Worm (Caenorhabditis elegans) whole organism, L1 larva: Measurements from ENCODE around the gene B0457.2.
A peak's percentile ranks its signal among the peaks of the same experiment; 100 is the strongest.

Experiments used
- C04F5.9 ChIP-seq: sonication (generic microtip); optimal IDR thresholded peaks from 2 replicates; lab custom pipeline; 2016; ENCODE audit warnings: missing genetic modification characterization, missing compliant biosample characterization
- C16A3.4 ChIP-seq: fragments of 150-350 bp; optimal IDR thresholded peaks from 2 replicates; lab custom pipeline; 2014; ENCODE audit warnings: missing biosample characterization, missing genetic modification characterization
- C34B4.2 ChIP-seq: sonication (generic microtip); optimal IDR thresholded peaks from 2 replicates; lab custom pipeline; 2017; ENCODE audit warnings: mild to moderate bottlenecking, missing genetic modification characterization, missing compliant biosample characterization
- blmp-1 ChIP-seq: fragments of 150-350 bp; optimal IDR thresholded peaks from 2 replicates; lab custom pipeline; 2014; ENCODE audit warnings: missing biosample characterization, missing genetic modification characterization
- ceh-88 ChIP-seq: fragments of 200-800 bp; sonication (Bioruptor generic); IDR thresholded peaks from 2 replicates; pipeline ENCODE4 v1.3.6; 2022; ENCODE audit warnings: missing genetic modification characterization, missing compliant biosample characterization
- ces-1 ChIP-seq: fragments of 150-350 bp; optimal IDR thresholded peaks from 2 replicates; lab custom pipeline; 2014; ENCODE audit warnings: missing biosample characterization, missing genetic modification reagents, missing genetic modification characterization
- dpl-1 ChIP-seq, 3 experiments: fragments of 150-350 bp in 2 of 3; sonication (generic microtip) in 1 of 3; optimal IDR thresholded peaks; 2 replicates each; lab custom pipeline; 2014 to 2017; ENCODE audit warnings: missing biosample characterization in 3 of 3, missing genetic modification characterization in 3 of 3, missing genetic modification reagents in 3 of 3
- dsc-1 ChIP-seq: sonication (generic microtip); optimal IDR thresholded peaks from 2 replicates; lab custom pipeline; 2016; ENCODE audit warnings: mild to moderate bottlenecking, missing genetic modification characterization, missing compliant biosample characterization
- efl-1 ChIP-seq, 4 experiments: fragments of 150-350 bp; optimal IDR thresholded peaks in 3 of 4; peaks in 1 of 4; 1 replicate in 1 of 4; 2 replicates in 3 of 4; lab custom pipeline; 2014; ENCODE audit warnings: missing biosample characterization in 2 of 4, missing genetic modification characterization in 2 of 4, missing genetic modification reagents in 2 of 4
- egl-13 ChIP-seq: sonication (generic microtip); optimal IDR thresholded peaks from 2 replicates; lab custom pipeline; 2016; ENCODE audit warnings: missing genotype, missing genetic modification reagents, missing genetic modification characterization, missing compliant biosample characterization
- fkh-10 ChIP-seq: sonication (generic microtip); optimal IDR thresholded peaks from 2 replicates; lab custom pipeline; 2017; ENCODE audit warnings: missing biosample characterization, missing genetic modification reagents, missing genetic modification characterization
- fos-1 ChIP-seq: fragments of 150-350 bp; optimal IDR thresholded peaks from 2 replicates; lab custom pipeline; 2014; ENCODE audit warnings: missing biosample characterization, missing genetic modification characterization
- lin-14 ChIP-seq: fragments of 200-800 bp; sonication (Bioruptor generic); optimal IDR thresholded peaks from 2 replicates; lab custom pipeline; 2018; ENCODE audit warnings: mild to moderate bottlenecking, missing genetic modification characterization, moderate library complexity, missing compliant biosample characterization
- lin-15B ChIP-seq: fragments of 150-350 bp; sonication (generic microtip); optimal IDR thresholded peaks from 3 replicates; lab custom pipeline; 2014; ENCODE audit warnings: missing biosample characterization, missing genetic modification characterization
- lin-35 ChIP-seq, 2 experiments: fragments of 150-350 bp; optimal IDR thresholded peaks; 2 replicates each; lab custom pipeline; 2014; ENCODE audit warnings: missing biosample characterization in 2 of 2, missing genetic modification characterization in 2 of 2, missing genetic modification reagents in 2 of 2
- lin-39 ChIP-seq: fragments of 150-350 bp; optimal IDR thresholded peaks from 2 replicates; lab custom pipeline; 2014; ENCODE audit warnings: missing biosample characterization, missing genetic modification reagents, missing genetic modification characterization
- lir-3 ChIP-seq: sonication (generic microtip); optimal IDR thresholded peaks from 2 replicates; lab custom pipeline; 2016; ENCODE audit warnings: mild to moderate bottlenecking, missing genetic modification characterization, moderate library complexity, missing compliant biosample characterization; ENCODE audit not compliant: poor library complexity
- lsy-2 ChIP-seq, 2 experiments: fragments of 150-350 bp; optimal IDR thresholded peaks; 2 replicates each; lab custom pipeline; 2014; ENCODE audit warnings: missing biosample characterization in 2 of 2, missing genetic modification characterization in 2 of 2
- nhr-20 ChIP-seq: sonication (generic microtip); optimal IDR thresholded peaks from 2 replicates; lab custom pipeline; 2016; ENCODE audit warnings: mild to moderate bottlenecking, missing genetic modification characterization, missing compliant biosample characterization
- nhr-47 ChIP-seq: sonication (generic microtip); optimal IDR thresholded peaks from 2 replicates; lab custom pipeline; 2016; ENCODE audit warnings: mild to moderate bottlenecking, missing genetic modification characterization, moderate library complexity, missing compliant biosample characterization
- nhr-71 ChIP-seq: sonication (generic microtip); optimal IDR thresholded peaks from 2 replicates; lab custom pipeline; 2016; ENCODE audit warnings: mild to moderate bottlenecking, missing genetic modification characterization, moderate library complexity, missing compliant biosample characterization
- nhr-76 ChIP-seq: sonication (generic microtip); optimal IDR thresholded peaks from 2 replicates; lab custom pipeline; 2017; ENCODE audit warnings: missing biosample characterization, missing genetic modification characterization
- nhr-77 ChIP-seq: fragments of 150-350 bp; optimal IDR thresholded peaks from 2 replicates; lab custom pipeline; 2014; ENCODE audit warnings: missing biosample characterization, missing genetic modification characterization
- nhr-85 ChIP-seq: sonication (generic microtip); peaks from one replicate; lab custom pipeline; 2016; ENCODE audit warnings: missing genetic modification characterization, inconsistent platforms, missing compliant biosample characterization
- nhr-90 ChIP-seq: sonication (generic microtip); optimal IDR thresholded peaks from 2 replicates; lab custom pipeline; 2016; ENCODE audit warnings: mild to moderate bottlenecking, missing genetic modification characterization, missing compliant biosample characterization; ENCODE audit not compliant: poor library complexity
- pqm-1 ChIP-seq: sonication (generic microtip); optimal IDR thresholded peaks from 3 replicates; lab custom pipeline; 2017; ENCODE audit warnings: missing biosample characterization, missing genetic modification characterization
- rnt-1 ChIP-seq: sonication (generic microtip); optimal IDR thresholded peaks from 2 replicates; lab custom pipeline; 2016; ENCODE audit warnings: mild to moderate bottlenecking, missing genetic modification characterization, moderate library complexity, missing compliant biosample characterization
- snu-23 ChIP-seq: sonication (generic microtip); optimal IDR thresholded peaks from 2 replicates; lab custom pipeline; 2016; ENCODE audit warnings: missing genetic modification characterization, missing compliant biosample characterization
- sox-4 ChIP-seq: sonication (generic microtip); optimal IDR thresholded peaks from 2 replicates; lab custom pipeline; 2016; ENCODE audit warnings: missing genetic modification characterization, missing compliant biosample characterization
- sup-37 ChIP-seq: fragments of 200-800 bp; sonication (Bioruptor generic); optimal IDR thresholded peaks from 2 replicates; lab custom pipeline; 2018; ENCODE audit warnings: mild to moderate bottlenecking, missing genetic modification characterization, missing compliant biosample characterization
- swsn-7 ChIP-seq: sonication (generic microtip); optimal IDR thresholded peaks from 2 replicates; lab custom pipeline; 2016; ENCODE audit warnings: missing genetic modification characterization, missing compliant biosample characterization
- unc-130 ChIP-seq: fragments of 150-350 bp; optimal IDR thresholded peaks from 2 replicates; lab custom pipeline; 2017; ENCODE audit warnings: missing biosample characterization, missing genetic modification characterization, inconsistent platforms
- unc-86 ChIP-seq: sonication (generic microtip); optimal IDR thresholded peaks from 2 replicates; lab custom pipeline; 2016; ENCODE audit warnings: missing genetic modification characterization, missing compliant biosample characterization
- vab-15 ChIP-seq: sonication (generic microtip); optimal IDR thresholded peaks from 2 replicates; lab custom pipeline; 2017; ENCODE audit warnings: missing genotype, mild to moderate bottlenecking, missing genetic modification characterization, missing compliant biosample characterization
- zip-4 ChIP-seq: fragments of 200-800 bp; sonication (Bioruptor generic); optimal IDR thresholded peaks from 2 replicates; lab custom pipeline; 2018; ENCODE audit warnings: mild to moderate bottlenecking, missing genetic modification characterization, moderate library complexity, missing compliant biosample characterization
- ztf-11 ChIP-seq, 2 experiments: sonication (generic microtip); optimal IDR thresholded peaks; 2 replicates each; lab custom pipeline; 2016 to 2017; ENCODE audit warnings: missing genetic modification characterization in 2 of 2, missing biosample characterization in 1 of 2, missing compliant biosample characterization in 1 of 2

Gene B0457.2

DNA sequence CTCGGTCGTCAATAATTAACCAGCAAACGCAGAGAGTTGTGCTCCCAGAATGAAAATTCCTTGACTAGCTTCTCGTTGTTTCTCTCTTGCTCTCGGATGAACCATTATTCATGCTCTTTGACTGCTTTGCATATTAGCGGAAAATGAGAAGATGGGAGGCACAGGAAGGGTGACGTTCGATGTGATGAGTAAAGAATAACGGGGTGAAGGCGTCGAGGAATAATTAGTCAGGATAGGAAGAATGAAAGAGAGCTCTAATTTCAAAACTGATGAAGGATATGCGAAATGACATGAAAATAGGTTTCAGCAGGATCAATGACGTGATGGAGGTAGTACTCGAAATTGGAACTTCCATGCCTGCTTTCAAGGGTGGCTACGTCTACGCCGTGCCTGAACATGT is 24.9 kb upstream of the B0457.2 start:
- peak; percentile 29 for TF ChIP-seq lin-14 (GFP tag; lab: Kevin White, UChicago)
- TF ChIP-seq unc-86 (tag; lab: Kevin White, UChicago): peak; percentile 65
- TF ChIP-seq egl-13 (tag; lab: Kevin White, UChicago): no peak

DNA sequence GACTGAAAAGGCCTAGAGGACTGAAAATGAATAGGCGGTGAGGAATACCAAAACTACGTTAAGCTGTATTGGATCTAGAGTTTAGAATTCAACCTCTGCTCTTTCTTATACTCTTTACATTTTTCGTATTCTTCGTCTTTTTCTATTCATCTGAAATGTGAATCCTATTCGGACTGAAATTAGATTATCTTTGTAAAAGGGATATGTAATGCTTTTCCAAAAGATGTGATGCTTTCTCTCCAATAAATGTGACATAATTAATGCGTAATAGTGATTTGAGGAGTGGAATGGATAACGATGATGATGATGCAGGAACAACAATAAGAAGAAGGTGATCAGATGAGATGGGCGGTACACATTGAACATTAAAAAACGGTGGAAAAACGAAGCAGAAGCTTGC is 22.3 kb upstream of the B0457.2 start:
- TF ChIP-seq lin-15B: no peak
- peak; percentile 30 for TF ChIP-seq lin-14 (GFP tag; lab: Kevin White, UChicago)
- no peak for TF ChIP-seq vab-15 (tag; lab: Kevin White, UChicago)
- TF ChIP-seq fkh-10 (GFP tag; lab: Kevin White, UChicago): peak; percentile 34
- TF ChIP-seq dsc-1 (tag; lab: Kevin White, UChicago): peak; percentile 54

DNA sequence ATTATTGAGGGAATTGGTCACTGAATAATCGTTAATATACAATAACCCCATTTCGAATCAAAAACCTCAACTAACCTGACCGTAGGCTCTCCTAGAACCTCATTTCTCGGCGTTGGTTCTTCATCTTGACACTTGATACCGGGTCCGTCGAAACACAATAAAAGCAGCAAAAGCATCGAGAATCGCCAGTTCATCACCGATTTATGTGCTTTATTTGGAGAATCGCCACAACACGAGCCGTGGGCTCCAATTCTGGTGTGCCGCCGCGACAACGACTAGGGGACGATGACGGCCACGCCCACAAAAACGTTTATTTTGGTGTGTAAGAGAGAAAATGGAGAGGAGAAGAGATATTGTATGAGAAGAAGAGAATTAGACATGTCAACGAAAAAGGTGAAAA is 21.0 kb upstream of the B0457.2 start, which contains the start of gene cutl-15:
cutl-15 (minus strand) TSS at position 298 of the 400 bp plus-strand sequence.
- TF ChIP-seq lir-3 (tag; lab: Kevin White, UChicago) (no peak), nhr-47 (no peak), fos-1 (tag; lab: Kevin White, UChicago) (no peak), lsy-2 (tag; optimal IDR thresholded peaks at IDR 0.05; lab: Kevin White, UChicago) (no peak), ztf-11 (tag; optimal IDR thresholded peaks at IDR 0.05; lab: Kevin White, UChicago) (no peak), rnt-1 (tag; lab: Kevin White, UChicago) (no peak)

DNA sequence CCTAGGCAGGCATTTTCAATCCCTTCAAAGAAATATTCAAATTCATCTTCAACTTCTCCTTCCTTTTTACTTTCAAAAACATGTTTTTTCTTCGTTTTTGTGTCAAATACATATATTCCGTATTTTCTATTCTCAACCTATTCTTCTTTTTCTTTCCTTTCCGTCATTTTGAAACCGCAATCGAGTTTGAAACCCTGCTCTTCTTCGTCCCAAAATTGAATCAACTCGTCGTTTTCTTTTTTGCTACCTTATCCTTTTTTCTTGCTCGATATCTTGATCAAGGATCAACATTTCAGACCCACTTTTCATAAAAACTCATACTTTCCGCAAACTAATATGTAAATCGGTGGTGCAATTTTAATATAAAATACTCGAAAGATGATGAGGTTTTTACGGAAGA is 18.8 kb upstream of the B0457.2 start:
- TF ChIP-seq C16A3.4 (tag; lab: Kevin White, UChicago) (no peak), fkh-10 (GFP tag; lab: Kevin White, UChicago) (peak; percentile 61), nhr-90 (tag; lab: Kevin White, UChicago) (no peak), C34B4.2 (no peak), ceh-88 (GFP tag; lab: Robert Waterston, UW) (no peak), nhr-77 (tag; lab: Kevin White, UChicago) (no peak), zip-4 (no peak), dpl-1 (GFP tag; optimal IDR thresholded peaks at IDR 0.05; lab: Kevin White, UChicago) (no peak), lin-14 (GFP tag; lab: Kevin White, UChicago) (peak; percentile 42), pqm-1 (tag; lab: Kevin White, UChicago) (no peak), unc-130 (no peak), lin-39 (tag; lab: Kevin White, UChicago) (no peak)
- TF ChIP-seq, all 84 proteins: peak for 2

DNA sequence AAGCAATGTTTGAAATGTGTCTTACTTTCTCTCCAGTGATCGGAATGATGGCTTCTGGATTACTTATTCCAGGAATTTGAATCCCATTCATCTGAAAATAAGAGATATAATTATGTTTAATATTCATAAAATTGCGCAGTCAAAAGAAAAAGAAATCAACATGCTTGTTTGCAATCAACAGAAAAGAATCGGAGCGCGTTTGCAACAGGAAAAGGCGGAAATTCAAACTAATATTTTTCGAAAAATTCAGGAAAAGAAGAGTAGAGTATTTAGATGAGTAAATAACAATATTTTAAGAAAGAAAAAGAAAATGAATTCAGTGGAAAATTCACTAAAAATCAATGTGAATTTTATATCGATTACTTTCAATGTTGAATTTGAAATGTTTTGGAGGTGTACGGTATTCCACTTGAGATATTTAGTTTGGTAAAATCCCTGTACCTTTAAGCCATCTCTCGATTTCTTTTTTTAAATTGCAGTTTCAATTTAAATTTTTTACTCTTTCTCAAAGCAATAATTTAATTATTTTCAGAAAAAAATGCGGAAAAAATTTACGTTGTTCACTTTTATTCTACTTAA is 14.1 kb upstream of the B0457.2 start, which contains the start of the genes set-17 and T21B10.4:
set-17 (minus strand) TSS at position 127 of the 579 bp plus-strand sequence.
T21B10.4 (plus strand) TSS at position 533 of the 579 bp plus-strand sequence.
- TF ChIP-seq nhr-77 (tag; lab: Kevin White, UChicago) (no peak), nhr-85 (tag; lab: Kevin White, UChicago) (no peak), sup-37 (GFP tag; lab: Kevin White, UChicago) (no peak), ces-1 (GFP tag; lab: Kevin White, UChicago) (no peak), C04F5.9 (tag; lab: Kevin White, UChicago) (no peak), nhr-76 (tag; lab: Kevin White, UChicago) (no peak), sox-4 (tag; lab: Kevin White, UChicago) (peak; percentile 24), swsn-7 (tag; lab: Kevin White, UChicago) (peak; percentile 1), efl-1 (optimal IDR thresholded peaks at IDR 0.05; lab: Kevin White, UChicago) (peak; percentile 16 to 87), efl-1 (GFP tag; optimal IDR thresholded peaks at IDR 0.05 in 1 of 2; lab: Kevin White, UChicago) (peak; percentile 86 to 98), dpl-1 (GFP tag; optimal IDR thresholded peaks at IDR 0.05; lab: Kevin White, UChicago) (peak; percentile 72 to 90 (median 85)), snu-23 (GFP tag; lab: Kevin White, UChicago) (peak; percentile 11), lsy-2 (tag; optimal IDR thresholded peaks at IDR 0.05; lab: Kevin White, UChicago) (peak; percentile 24 to 67), C16A3.4 (tag; lab: Kevin White, UChicago) (peak; percentile 51), blmp-1 (peak; percentile 39), nhr-71 (tag; lab: Kevin White, UChicago) (peak; percentile 37), nhr-47 (peak; percentile 26), lin-15B (no peak), nhr-20 (tag; lab: Kevin White, UChicago) (peak; percentile 34), lin-35 (GFP tag; optimal IDR thresholded peaks at IDR 0.05; lab: Kevin White, UChicago) (peak; percentile 76 to 94)
